Fruit fly (Drosophila melanogaster) whole organism, adult: ENCODE data around the gene Fie.

ENCODE experiments used
- CG11617 ChIP-seq: fragments of 200-800 bp; sonication (Bioruptor generic); optimal IDR thresholded peaks from 2 replicates; lab custom pipeline; 2017; ENCODE audit warnings: mild to moderate bottlenecking, missing biosample characterization, missing genetic modification reagents, missing genetic modification characterization
- CG1620 ChIP-seq: fragments of 200-800 bp; sonication (Bioruptor generic); optimal IDR thresholded peaks from 2 replicates; lab custom pipeline; 2016; ENCODE audit warnings: missing biosample characterization, missing genetic modification characterization
- CG33017 ChIP-seq: fragments of 200-800 bp; sonication (Bioruptor generic); optimal IDR thresholded peaks from 2 replicates; lab custom pipeline; 2018; ENCODE audit warnings: missing biosample characterization, mild to moderate bottlenecking, missing genetic modification characterization, moderate library complexity
- CG5204 ChIP-seq: fragments of 200-800 bp; sonication (Bioruptor generic); optimal IDR thresholded peaks from 2 replicates; lab custom pipeline; 2016; ENCODE audit warnings: missing biosample characterization, missing genetic modification characterization
- CG7045 ChIP-seq: fragments of 200-800 bp; sonication (Bioruptor generic); optimal IDR thresholded peaks from 2 replicates; lab custom pipeline; 2017; ENCODE audit warnings: missing biosample characterization, mild to moderate bottlenecking, missing genetic modification characterization
- Clk ChIP-seq: fragments of 200-800 bp; sonication (Bioruptor generic); optimal IDR thresholded peaks from 2 replicates; lab custom pipeline; 2017; ENCODE audit warnings: missing biosample characterization, missing genetic modification characterization
- Crg-1 ChIP-seq: fragments of 200-800 bp; sonication (Bioruptor generic); optimal IDR thresholded peaks from 2 replicates; lab custom pipeline; 2016; ENCODE audit warnings: missing biosample characterization, missing genetic modification characterization
- Hr96 ChIP-seq: fragments of 200-800 bp; sonication (Bioruptor generic); optimal IDR thresholded peaks from 2 replicates; lab custom pipeline; 2016; ENCODE audit warnings: missing biosample characterization, missing genetic modification characterization
- bab1 ChIP-seq: fragments of 200-800 bp; sonication (Bioruptor generic); optimal IDR thresholded peaks from 3 replicates; lab custom pipeline; 2019; ENCODE audit warnings: missing biosample characterization, mild to moderate bottlenecking, missing genetic modification characterization, moderate library complexity
- cic ChIP-seq: fragments of 200-800 bp; sonication (Bioruptor generic); optimal IDR thresholded peaks from 2 replicates; lab custom pipeline; 2017; ENCODE audit warnings: missing biosample characterization, mild to moderate bottlenecking, missing genetic modification characterization, moderate library complexity
- kay ChIP-seq: fragments of 200-800 bp; sonication (Bioruptor generic); peaks from one replicate; lab custom pipeline; 2016; ENCODE audit warnings: missing biosample characterization, missing genetic modification characterization, borderline replicate concordance
- ovo ChIP-seq: fragments of 200-800 bp; sonication (Bioruptor generic); optimal IDR thresholded peaks from 2 replicates; lab custom pipeline; 2016; ENCODE audit warnings: missing biosample characterization, missing genetic modification characterization
- pad ChIP-seq: fragments of 200-800 bp; sonication (Bioruptor generic); optimal IDR thresholded peaks from 3 replicates; lab custom pipeline; 2017; ENCODE audit warnings: missing biosample characterization, missing genetic modification characterization, mild to moderate bottlenecking, moderate library complexity, missing genetic modification reagents
- tj ChIP-seq: fragments of 200-800 bp; sonication (Bioruptor generic); optimal IDR thresholded peaks from 3 replicates; lab custom pipeline; 2017; ENCODE audit warnings: missing biosample characterization, mild to moderate bottlenecking, missing genetic modification characterization, moderate library complexity

dm6 chr3L:3885933-3886332, 6.4 kb upstream of the Fie start:
- TF ChIP-seq CG5204 (GFP tag; lab: Kevin White, UChicago) (no peak), Crg-1 (GFP tag; lab: Kevin White, UChicago) (no peak), Clk (GFP tag; lab: Kevin White, UChicago) (no peak), kay (GFP tag; lab: Kevin White, UChicago) (no peak), ovo (no peak), CG33017 (tag; lab: Kevin White, UChicago) (no peak), tj (GFP tag; lab: Kevin White, UChicago) (no peak), CG11617 (GFP tag; lab: Kevin White, UChicago) (no peak), bab1 (GFP tag; lab: Kevin White, UChicago) (no peak), CG7045 (GFP tag; lab: Kevin White, UChicago) (no peak), CG1620 (GFP tag; lab: Kevin White, UChicago) (no peak), pad (GFP tag; lab: Kevin White, UChicago) (no peak), cic (GFP tag; lab: Kevin White, UChicago) (no peak), Hr96 (GFP tag; lab: Kevin White, UChicago) (no peak)
